Worm (Caenorhabditis elegans): ENCODE results near the gene ZK622.4.

The ZK622.4 gene

ce11 chrII:5292226-5292752 lies at the start of gene ZK622.4:
Gene ZK622.4, plus strand, starts transcription at chrII:5292702.
- no peak for TF ChIP-seq unc-62 (GFP tag; optimal IDR thresholded peaks at IDR 0.05)

DNA sequence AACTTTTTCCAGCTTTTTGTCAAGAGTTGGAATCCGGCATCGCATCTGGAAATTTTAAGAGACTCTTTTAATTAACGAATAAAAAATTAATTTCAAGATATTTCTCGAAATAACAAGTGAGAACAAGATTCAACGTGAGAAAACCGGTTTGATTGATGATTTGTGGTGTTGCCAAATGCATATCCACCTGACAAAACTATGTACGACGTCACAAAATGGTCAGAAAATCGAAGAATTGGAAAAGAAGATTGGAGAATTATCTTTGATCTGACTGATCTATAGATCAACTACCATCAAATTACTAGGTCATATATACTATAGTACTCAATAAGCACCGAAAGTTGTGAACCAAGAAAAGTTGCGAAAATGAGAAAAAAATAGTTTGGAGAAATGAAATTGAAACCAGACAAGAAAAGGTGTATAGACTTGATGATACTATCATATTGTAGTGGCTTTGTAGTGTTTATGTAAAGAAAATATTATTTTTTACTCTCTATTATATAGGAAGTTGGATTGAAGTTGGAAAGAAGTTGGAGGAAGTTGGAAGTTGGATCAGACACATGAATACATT lies 45.6 kb upstream of the ZK622.4 start, which contains the start of gene ptr-6:
Gene ptr-6, minus strand, starts transcription at position 47 of the 571 bp plus-strand sequence.
- TF ChIP-seq unc-62 (GFP tag; optimal IDR thresholded peaks at IDR 0.05), result no peak

DNA sequence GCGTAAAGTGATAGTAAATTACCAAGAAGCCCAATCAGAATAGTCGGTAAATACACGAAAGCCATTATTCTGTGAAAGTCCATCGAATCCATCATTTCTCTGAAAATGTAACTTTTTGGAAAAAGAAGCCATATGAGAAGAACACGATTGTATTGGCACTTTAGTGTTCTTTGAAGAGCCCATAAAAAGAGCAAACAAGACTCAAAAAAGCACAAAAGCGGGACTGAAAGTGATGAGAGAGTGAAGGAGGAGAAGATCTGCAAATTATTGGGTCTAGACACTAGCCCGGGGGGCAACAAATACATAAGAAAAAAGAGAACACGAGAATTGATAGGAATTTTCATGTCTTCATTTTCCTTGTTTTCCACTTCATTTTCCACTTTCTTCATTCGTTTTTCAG lies 37.1 kb upstream of the ZK622.4 start, which contains the start of gene frpr-4:
Gene frpr-4, minus strand, starts transcription at position 101 of the 400 bp plus-strand sequence.
- TF ChIP-seq unc-62 (GFP tag; optimal IDR thresholded peaks at IDR 0.05), result no peak

DNA sequence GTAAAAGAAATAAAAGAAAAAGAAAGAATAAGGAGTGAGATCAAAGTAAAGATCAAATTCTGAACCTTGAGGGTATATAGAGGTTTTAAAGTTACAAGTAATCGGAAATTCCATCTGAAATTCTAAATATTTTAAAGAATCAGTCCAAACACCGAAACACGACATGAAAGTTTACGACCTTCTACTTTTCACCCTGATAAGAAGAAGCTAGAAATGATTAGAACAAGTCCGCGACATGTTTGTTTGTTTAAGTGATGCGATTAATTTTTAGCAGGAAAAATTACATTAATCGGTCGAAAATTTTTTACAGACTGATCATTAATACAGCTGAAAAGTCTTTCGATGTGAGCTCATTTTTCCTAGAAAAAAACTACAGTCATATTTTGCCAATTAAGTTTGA lies 27.9 kb upstream of the ZK622.4 start:
- no peak for TF ChIP-seq unc-62 (GFP tag; optimal IDR thresholded peaks at IDR 0.05)

ce11 chrII:5268977-5269376 lies 23.5 kb upstream of the ZK622.4 start:
- TF ChIP-seq unc-62 (GFP tag; optimal IDR thresholded peaks at IDR 0.05), result no peak

- no peak for TF ChIP-seq unc-62 (GFP tag; optimal IDR thresholded peaks at IDR 0.05)
These were observed 20.7 kb upstream of the ZK622.4 start, which contains the start of gene drn-1 for ce11 chrII:5271729-5272322. Gene drn-1, minus strand, starts transcription at chrII:5271845.

- no peak for TF ChIP-seq unc-62 (GFP tag; optimal IDR thresholded peaks at IDR 0.05)
These were observed 15.8 kb upstream of the ZK622.4 start for ce11 chrII:5276736-5277135.

DNA sequence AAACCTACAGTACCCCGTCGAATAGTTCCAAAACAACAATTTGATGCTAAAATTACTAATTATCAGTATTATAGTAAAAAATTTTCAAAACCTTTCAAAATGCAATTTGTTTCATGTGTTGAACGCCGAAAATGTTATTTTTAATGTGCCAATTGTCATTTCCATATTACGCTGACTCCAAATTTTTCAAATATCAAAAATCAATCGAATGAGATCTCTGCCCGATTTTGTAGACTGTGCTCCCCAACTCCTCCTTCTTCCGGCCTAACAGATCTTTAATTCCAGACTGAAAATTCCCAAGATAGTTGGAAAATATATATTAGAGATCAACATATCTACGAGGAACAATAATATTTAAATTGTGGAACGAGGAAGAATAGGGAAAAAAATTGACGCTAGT lies 14.7 kb upstream of the ZK622.4 start:
- no peak for TF ChIP-seq unc-62 (GFP tag; optimal IDR thresholded peaks at IDR 0.05)

ce11 chrII:5281137-5281536 lies 11.4 kb upstream of the ZK622.4 start:
- no peak for TF ChIP-seq unc-62 (GFP tag; optimal IDR thresholded peaks at IDR 0.05)

- TF ChIP-seq unc-62 (GFP tag; optimal IDR thresholded peaks at IDR 0.05), result no peak
These were observed 10.3 kb upstream of the ZK622.4 start, which contains the start of gene pmt-1 for ce11 chrII:5282192-5282591. Gene pmt-1, minus strand, starts transcription at chrII:5282523.

DNA sequence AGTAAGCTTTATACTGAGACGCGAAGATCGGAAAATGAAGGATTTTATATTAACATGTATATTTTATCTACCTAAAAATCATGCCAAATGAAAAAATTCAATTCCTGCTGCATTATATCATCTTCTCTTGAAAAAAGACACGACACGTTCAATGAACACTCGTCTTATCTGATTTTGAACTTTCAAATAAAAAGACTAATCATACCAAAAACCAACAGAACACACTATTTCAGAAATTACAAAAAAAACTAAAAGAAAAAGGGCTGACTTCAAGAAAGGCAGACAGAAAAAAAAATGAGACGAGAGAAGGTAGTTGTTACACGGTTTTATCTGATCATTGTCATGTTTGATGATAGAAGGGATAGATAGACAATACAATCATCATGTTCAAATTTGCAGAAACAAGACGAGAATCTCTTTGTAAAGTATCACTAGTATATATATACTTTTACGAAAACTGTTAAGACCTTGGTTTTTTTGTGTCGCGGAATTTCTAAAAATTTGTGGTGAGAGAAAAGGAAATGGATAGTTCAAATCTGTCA lies 9.7 kb upstream of the ZK622.4 start:
- no peak for TF ChIP-seq unc-62 (GFP tag; optimal IDR thresholded peaks at IDR 0.05)

- TF ChIP-seq unc-62 (GFP tag; optimal IDR thresholded peaks at IDR 0.05), result no peak
These were observed 7.5 kb upstream of the ZK622.4 start, which contains the start of gene gur-5 for ce11 chrII:5285029-5285428. Gene gur-5, plus strand, starts transcription at chrII:5285329.

ce11 chrII:5289142-5289541 lies 3.4 kb upstream of the ZK622.4 start, which contains the start of gene ZK622.5:
Gene ZK622.5, plus strand, starts transcription at chrII:5289442.
- TF ChIP-seq unc-62 (GFP tag; optimal IDR thresholded peaks at IDR 0.05), result no peak

DNA sequence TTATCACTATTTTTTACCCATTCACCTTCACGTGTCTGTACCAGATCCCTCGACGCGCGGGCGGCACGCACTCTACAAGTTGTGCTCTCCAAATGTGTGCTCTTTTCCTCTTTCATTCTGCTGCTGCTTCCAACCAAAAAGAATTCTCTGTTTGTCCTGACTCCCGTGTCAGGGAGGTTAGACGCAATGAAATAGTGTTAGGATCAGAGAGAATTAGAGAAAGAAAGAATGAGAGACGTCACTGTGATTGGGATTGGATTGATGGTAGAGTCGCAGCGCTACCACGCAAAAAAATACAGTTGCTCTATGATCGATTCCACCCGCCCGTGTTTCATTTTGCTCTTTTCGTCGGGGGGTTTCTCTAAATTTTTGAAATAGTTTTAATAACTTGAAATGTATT lies 1.5 kb upstream of the ZK622.4 start:
- no peak for TF ChIP-seq unc-62 (GFP tag; optimal IDR thresholded peaks at IDR 0.05)

DNA sequence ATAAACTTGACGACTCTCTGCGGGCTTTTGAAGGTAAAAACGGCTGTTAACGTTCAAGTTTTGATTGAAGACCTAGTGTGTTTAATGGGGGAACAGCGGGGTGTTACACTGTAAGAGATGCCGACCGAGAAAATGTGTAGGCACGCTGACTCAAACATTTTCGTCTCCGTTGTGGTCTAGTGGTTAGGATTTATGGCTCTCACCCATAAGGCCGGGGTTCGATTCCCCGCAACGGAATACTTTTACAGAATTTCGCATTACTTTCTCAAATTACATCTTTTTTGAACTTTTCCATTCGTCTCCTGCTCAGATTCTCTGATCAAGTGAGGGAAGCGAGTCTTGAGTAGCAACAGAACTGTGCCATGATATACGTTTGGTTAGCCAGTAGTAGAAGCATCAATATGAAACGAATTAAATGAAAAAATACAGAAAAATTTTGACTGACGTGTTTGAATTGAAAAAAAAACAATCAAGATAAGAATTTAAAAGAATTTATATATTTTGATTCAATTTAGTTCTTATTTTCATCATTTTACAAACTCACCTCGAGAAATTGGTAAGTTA lies 867 bp downstream of the ZK622.4 start, which contains the start of gene ZK622.1:
Gene ZK622.1, plus strand, starts transcription at position 514 of the 564 bp plus-strand sequence.
- TF ChIP-seq unc-62 (GFP tag; optimal IDR thresholded peaks at IDR 0.05), result no peak

- TF ChIP-seq unc-62 (GFP tag; optimal IDR thresholded peaks at IDR 0.05), result no peak
These were observed 5.2 kb downstream of the ZK622.4 start for ce11 chrII:5297718-5298117.
